Fruit fly (Drosophila melanogaster) whole organism, embryonic: ENCODE measurements around the gene DIP-alpha.

Source experiments
- Abd-B ChIP-seq: fragments of 200-800 bp; sonication (Bioruptor generic); optimal IDR thresholded peaks from 2 replicates; lab custom pipeline; 2018; ENCODE audit warnings: missing biosample characterization, mild to moderate bottlenecking, missing genetic modification characterization, moderate library complexity
- Antp ChIP-seq: fragments of 200-800 bp; sonication (Bioruptor generic); optimal IDR thresholded peaks from 3 replicates; lab custom pipeline; 2016; ENCODE audit warnings: missing biosample characterization, missing genetic modification characterization
- Asciz ChIP-seq: fragments of 200-800 bp; sonication (Bioruptor generic); optimal IDR thresholded peaks from 2 replicates; lab custom pipeline; 2017; ENCODE audit warnings: missing biosample characterization, mild to moderate bottlenecking, missing genetic modification characterization, missing genetic modification reagents
- Bdp1 ChIP-seq: fragments of 200-800 bp; sonication (Bioruptor generic); optimal IDR thresholded peaks from 3 replicates; lab custom pipeline; 2016; ENCODE audit warnings: missing biosample characterization, missing genetic modification characterization
- Blimp-1 ChIP-seq: fragments of 200-800 bp; sonication (Bioruptor generic); optimal IDR thresholded peaks from 3 replicates; lab custom pipeline; 2018; ENCODE audit warnings: missing biosample characterization, missing genetic modification characterization, mild to moderate bottlenecking, moderate library complexity, missing genetic modification reagents
- CG10462 ChIP-seq: fragments of 200-800 bp; sonication (Bioruptor generic); optimal IDR thresholded peaks from 2 replicates; lab custom pipeline; 2016; ENCODE audit warnings: missing biosample characterization, missing genetic modification characterization
- CG11456 ChIP-seq: fragments of 200-800 bp; sonication (Bioruptor generic); IDR thresholded peaks from 3 replicates; pipeline ENCODE4 v1.3.6; 2022; ENCODE audit warnings: missing biosample characterization, missing genetic modification characterization
- CG1233 ChIP-seq: fragments of 200-800 bp; sonication (Bioruptor generic); optimal IDR thresholded peaks from 4 replicates; lab custom pipeline; 2018; ENCODE audit warnings: missing biosample characterization, mild to moderate bottlenecking, missing genetic modification characterization
- CG13296 ChIP-seq: fragments of 200-800 bp; sonication (Bioruptor generic); optimal IDR thresholded peaks from 3 replicates; lab custom pipeline; 2018; ENCODE audit warnings: missing biosample characterization, mild to moderate bottlenecking, missing genetic modification characterization
- CG13624 ChIP-seq: fragments of 200-800 bp; sonication (Bioruptor generic); optimal IDR thresholded peaks from 2 replicates; lab custom pipeline; 2016; ENCODE audit warnings: missing biosample characterization, missing genetic modification characterization
- CG14441 ChIP-seq: fragments of 200-800 bp; sonication (Bioruptor generic); IDR thresholded peaks from 2 replicates; pipeline ENCODE4 v1.3.6; 2022; ENCODE audit warnings: missing biosample characterization, missing genetic modification characterization
- CG17328 ChIP-seq: fragments of 200-800 bp; sonication (Bioruptor generic); IDR thresholded peaks from 2 replicates; pipeline ENCODE4 v1.3.6; 2022; ENCODE audit warnings: missing biosample characterization, missing genetic modification characterization
- CG1792 ChIP-seq: fragments of 200-800 bp; sonication (Bioruptor generic); optimal IDR thresholded peaks from 2 replicates; lab custom pipeline; 2016; ENCODE audit warnings: missing biosample characterization, missing genetic modification characterization
- CG30403 ChIP-seq: fragments of 200-800 bp; sonication (Bioruptor generic); optimal IDR thresholded peaks from 3 replicates; lab custom pipeline; 2016; ENCODE audit warnings: missing biosample characterization, missing genetic modification characterization
- CG31441 ChIP-seq: fragments of 200-800 bp; sonication (Bioruptor generic); IDR thresholded peaks from 2 replicates; pipeline ENCODE4 v1.3.6; 2022; ENCODE audit warnings: missing biosample characterization, missing genetic modification characterization
- CG32772 ChIP-seq: fragments of 200-800 bp; sonication (Bioruptor generic); IDR thresholded peaks from 2 replicates; pipeline ENCODE4 v1.3.6; 2022; ENCODE audit warnings: missing biosample characterization, missing genetic modification characterization
- CG4617 ChIP-seq: fragments of 200-800 bp; sonication (Bioruptor generic); optimal IDR thresholded peaks from 3 replicates; lab custom pipeline; 2016; ENCODE audit warnings: missing biosample characterization, missing genetic modification characterization, borderline replicate concordance
- CG4707 ChIP-seq: fragments of 200-800 bp; sonication (Bioruptor generic); optimal IDR thresholded peaks from 2 replicates; lab custom pipeline; 2018; ENCODE audit warnings: missing biosample characterization, mild to moderate bottlenecking, missing genetic modification characterization, moderate library complexity
- CG4730 ChIP-seq: fragments of 200-800 bp; sonication (Bioruptor generic); IDR thresholded peaks from 2 replicates; pipeline ENCODE4 v1.3.6; 2022; ENCODE audit warnings: missing biosample characterization, missing genetic modification characterization
- CG6765 ChIP-seq: fragments of 200-800 bp; sonication (Bioruptor generic); optimal IDR thresholded peaks from 3 replicates; lab custom pipeline; 2017; ENCODE audit warnings: missing biosample characterization, mild to moderate bottlenecking, missing genetic modification characterization
- CG7372 ChIP-seq: fragments of 200-800 bp; sonication (Bioruptor generic); IDR thresholded peaks from 2 replicates; pipeline ENCODE4 v1.3.6; 2022; ENCODE audit warnings: missing biosample characterization, missing genetic modification characterization
- CG8359 ChIP-seq: fragments of 200-800 bp; sonication (Bioruptor generic); optimal IDR thresholded peaks from 2 replicates; lab custom pipeline; 2017; ENCODE audit warnings: missing biosample characterization, mild to moderate bottlenecking, missing genetic modification characterization, borderline replicate concordance
- CG8924 ChIP-seq: fragments of 200-800 bp; optimal IDR thresholded peaks from 3 replicates; lab custom pipeline; 2019; ENCODE audit warnings: missing biosample characterization, mild to moderate bottlenecking, missing genetic modification characterization, moderate library complexity
- CG9817 ChIP-seq: fragments of 200-800 bp; sonication (Bioruptor generic); optimal IDR thresholded peaks from 2 replicates; lab custom pipeline; 2018; ENCODE audit warnings: missing biosample characterization, mild to moderate bottlenecking, missing genetic modification characterization, moderate library complexity
- CHES-1-like ChIP-seq: fragments of 200-800 bp; sonication (Bioruptor generic); optimal IDR thresholded peaks from 2 replicates; lab custom pipeline; 2016; ENCODE audit warnings: missing biosample characterization, missing genetic modification characterization
- Chrac-16 ChIP-seq: fragments of 200-800 bp; sonication (Bioruptor generic); optimal IDR thresholded peaks from 3 replicates; lab custom pipeline; 2016; ENCODE audit warnings: missing biosample characterization, missing genetic modification characterization
- Dfd ChIP-seq, 2 experiments: fragments of >200 bp; optimal IDR thresholded peaks; 2 replicates each; lab custom pipeline; 2017; ENCODE audit warnings: missing biosample characterization in 2 of 2, missing genetic modification characterization in 2 of 2
- Dp ChIP-seq: fragments of 200-800 bp; sonication (Bioruptor generic); optimal IDR thresholded peaks from 2 replicates; lab custom pipeline; 2018; ENCODE audit warnings: missing biosample characterization, mild to moderate bottlenecking, missing genetic modification characterization, moderate library complexity
- Drgx ChIP-seq: fragments of 200-800 bp; sonication (Bioruptor generic); IDR thresholded peaks from 2 replicates; pipeline ENCODE4 v1.3.6; 2022; ENCODE audit warnings: missing biosample characterization, missing genetic modification characterization
- Ets65A ChIP-seq: fragments of 200-800 bp; sonication (Bioruptor generic); peaks from one replicate; lab custom pipeline; 2016; ENCODE audit warnings: missing biosample characterization, missing genetic modification characterization
- Hr51 ChIP-seq, 2 experiments: fragments of 200-800 bp; sonication (Bioruptor generic); optimal IDR thresholded peaks; 2 replicates in 1 of 2; 3 replicates in 1 of 2; lab custom pipeline; 2016 to 2018; ENCODE audit warnings: missing biosample characterization in 2 of 2, missing genetic modification characterization in 2 of 2, mild to moderate bottlenecking in 1 of 2, moderate library complexity in 1 of 2
- Hr78 ChIP-seq, 2 experiments: fragments of 200-800 bp in 1 of 2; fragments of >200 bp in 1 of 2; sonication (Bioruptor generic) in 1 of 2; optimal IDR thresholded peaks; 2 replicates each; lab custom pipeline; 2017 to 2019; ENCODE audit warnings: missing biosample characterization in 2 of 2, missing genetic modification characterization in 2 of 2, mild to moderate bottlenecking in 1 of 2, moderate library complexity in 1 of 2
- Mes4 ChIP-seq: fragments of 200-800 bp; sonication (Bioruptor generic); optimal IDR thresholded peaks from 2 replicates; lab custom pipeline; 2016; ENCODE audit warnings: missing biosample characterization, missing genetic modification characterization
- Mrtf ChIP-seq: fragments of 200-800 bp; sonication (Bioruptor generic); IDR thresholded peaks from 3 replicates; pipeline ENCODE4 v1.3.6; 2022; ENCODE audit warnings: missing biosample characterization, missing genetic modification characterization
- Optix ChIP-seq: fragments of 200-800 bp; sonication (Bioruptor generic); IDR thresholded peaks from 3 replicates; pipeline ENCODE4 v1.3.6; 2022; ENCODE audit warnings: missing biosample characterization, missing genetic modification characterization
- Pdp1 ChIP-seq, 2 experiments: fragments of 200-800 bp; sonication (Bioruptor generic); optimal IDR thresholded peaks; 3 replicates each; lab custom pipeline; 2016; ENCODE audit warnings: missing biosample characterization in 2 of 2, missing genetic modification characterization in 2 of 2, mild to moderate bottlenecking in 1 of 2, moderate library complexity in 1 of 2
- ara ChIP-seq: fragments of 200-800 bp; sonication (Bioruptor generic); IDR thresholded peaks from 2 replicates; pipeline ENCODE4 v1.3.6; 2022; ENCODE audit warnings: missing biosample characterization, missing genetic modification characterization
- az2 ChIP-seq: fragments of 200-800 bp; sonication (Bioruptor generic); optimal IDR thresholded peaks from 3 replicates; lab custom pipeline; 2016; ENCODE audit warnings: missing biosample characterization, missing genetic modification characterization
- bsh ChIP-seq, 2 experiments: fragments of 200-800 bp; sonication (Bioruptor generic); optimal IDR thresholded peaks; 2 replicates each; lab custom pipeline; 2017 to 2018; ENCODE audit warnings: mild to moderate bottlenecking in 2 of 2, missing biosample characterization in 2 of 2, missing genetic modification characterization in 2 of 2, moderate library complexity in 1 of 2
- chn ChIP-seq: fragments of 200-800 bp; sonication (Bioruptor generic); optimal IDR thresholded peaks from 2 replicates; lab custom pipeline; 2016; ENCODE audit warnings: missing biosample characterization, missing genetic modification characterization
- croc ChIP-seq: fragments of 200-800 bp; sonication (Bioruptor generic); conservative IDR thresholded peaks from 3 replicates; pipeline ENCODE4 v1.3.6; 2022; ENCODE audit warnings: missing biosample characterization, missing genetic modification characterization
- dati ChIP-seq: fragments of 200-800 bp; sonication (Bioruptor generic); IDR thresholded peaks from 2 replicates; pipeline ENCODE4 v1.3.6; 2022; ENCODE audit warnings: missing biosample characterization, missing genetic modification characterization
- dysf ChIP-seq: fragments of 200-800 bp; sonication (Bioruptor generic); IDR thresholded peaks from 3 replicates; pipeline ENCODE4 v1.3.6; 2022; ENCODE audit warnings: missing biosample characterization, missing genetic modification characterization
- fd64A ChIP-seq: fragments of 200-800 bp; sonication (Bioruptor generic); optimal IDR thresholded peaks from 3 replicates; lab custom pipeline; 2018; ENCODE audit warnings: missing biosample characterization, mild to moderate bottlenecking, missing genetic modification characterization
- lab ChIP-seq: fragments of 200-800 bp; sonication (Bioruptor generic); optimal IDR thresholded peaks from 3 replicates; lab custom pipeline; 2017; ENCODE audit warnings: missing biosample characterization, missing genetic modification characterization, mild to moderate bottlenecking, moderate library complexity, missing genetic modification reagents
- pb ChIP-seq: fragments of 200-800 bp; sonication (Bioruptor generic); optimal IDR thresholded peaks from 3 replicates; lab custom pipeline; 2016; ENCODE audit warnings: missing biosample characterization, missing genetic modification characterization
- schlank ChIP-seq: fragments of 200-800 bp; sonication (Bioruptor generic); optimal IDR thresholded peaks from 2 replicates; lab custom pipeline; 2018; ENCODE audit warnings: missing biosample characterization, mild to moderate bottlenecking, missing genetic modification characterization
- tio ChIP-seq: fragments of 200-800 bp; sonication (Bioruptor generic); optimal IDR thresholded peaks from 2 replicates; lab custom pipeline; 2017; ENCODE audit warnings: missing biosample characterization, missing genetic modification characterization, inconsistent platforms
- ttk ChIP-seq: fragments of 200-800 bp; sonication (Bioruptor generic); IDR thresholded peaks from 2 replicates; pipeline ENCODE4 v2.1.2; 2022; ENCODE audit warnings: missing biosample characterization, missing genetic modification characterization
- zfh2 ChIP-seq: fragments of 200-800 bp; sonication (Bioruptor generic); optimal IDR thresholded peaks from 2 replicates; lab custom pipeline; 2016; ENCODE audit warnings: missing biosample characterization, missing genetic modification characterization

The DIP-alpha gene

dm6 chrX:3538775-3539174 is 32.7 kb downstream of the DIP-alpha start (continued):
- no peak for TF ChIP-seq CG4707 (GFP tag; lab: Kevin White, UChicago)
- peak; percentile 8 for TF ChIP-seq zfh2 (GFP tag; lab: Kevin White, UChicago)
- TF ChIP-seq CG1792: peak; percentile 17
- peak; percentile 46; the same call in 1 of the 3 replicates for TF ChIP-seq dysf (GFP tag; lab: Robert Waterston, UW)
- TF ChIP-seq Mrtf (GFP tag; lab: Robert Waterston, UW): no peak
- TF ChIP-seq Chrac-16 (GFP tag; lab: Kevin White, UChicago): peak; percentile 19
- TF ChIP-seq pb: peak; percentile 51
- TF ChIP-seq CHES-1-like (GFP tag; lab: Kevin White, UChicago): peak; percentile 17
- peak; percentile 14 for TF ChIP-seq tio (GFP tag; lab: Kevin White, UChicago)
- TF ChIP-seq Drgx: no peak
- 0 out of 2 replicates have a peak, but pooled peaks have one; percentile 5 for TF ChIP-seq CG4730 (GFP tag; lab: Robert Waterston, UW)
- peak; percentile 41 for TF ChIP-seq CG17328
- peak; percentile 6 for TF ChIP-seq Abd-B (GFP tag; lab: Kevin White, UChicago)
- TF ChIP-seq Antp (GFP tag; lab: Kevin White, UChicago): peak; percentile 3
- TF ChIP-seq ttk (GFP tag; lab: Robert Waterston, UW): peak; percentile 40; the same call in 1 of the 2 replicates
- TF ChIP-seq dati (GFP tag; lab: Robert Waterston, UW): no peak
- TF ChIP-seq Dfd (GFP tag; optimal IDR thresholded peaks at IDR 0.05; lab: Kevin White, UChicago): no peak
- 0 out of 2 replicates have a peak, but pooled peaks have one; percentile 7 for TF ChIP-seq CG32772 (GFP tag; lab: Robert Waterston, UW)
- TF ChIP-seq Bdp1 (GFP tag; lab: Kevin White, UChicago): no peak
- TF ChIP-seq Hr78 (GFP tag; optimal IDR thresholded peaks at IDR 0.05; lab: Kevin White, UChicago): no peak
- TF ChIP-seq CG31441 (GFP tag; lab: Robert Waterston, UW): 0 out of 2 replicates have a peak, but pooled peaks have one; percentile 33
- TF ChIP-seq CG1233 (GFP tag; lab: Kevin White, UChicago): no peak
- peak; percentile 65 for TF ChIP-seq Ets65A (GFP tag; lab: Kevin White, UChicago)
- TF ChIP-seq croc (GFP tag; lab: Robert Waterston, UW): no peak
- TF ChIP-seq CG9817: no peak
- TF ChIP-seq CG10462 (GFP tag; lab: Kevin White, UChicago): no peak
- TF ChIP-seq Dp (GFP tag; lab: Kevin White, UChicago): no peak
- 0 out of 3 replicates have a peak, but pooled peaks have one; percentile 19 for TF ChIP-seq CG11456 (GFP tag; lab: Robert Waterston, UW)
- TF ChIP-seq CG6765 (GFP tag; lab: Kevin White, UChicago): no peak
- no peak for TF ChIP-seq CG4617 (GFP tag; lab: Kevin White, UChicago)
- no peak for TF ChIP-seq ara (GFP tag; lab: Robert Waterston, UW)
- peak; percentile 37 for TF ChIP-seq az2
- no peak for TF ChIP-seq CG8359 (GFP tag; lab: Kevin White, UChicago)
- TF ChIP-seq Blimp-1 (GFP tag; lab: Kevin White, UChicago): peak; percentile 21
- TF ChIP-seq lab (GFP tag; lab: Kevin White, UChicago): no peak
- peak; percentile 35; the same call in 1 of the 2 replicates for TF ChIP-seq CG14441 (GFP tag; lab: Robert Waterston, UW)
- TF ChIP-seq CG7372 (GFP tag; lab: Robert Waterston, UW): no peak
- peak in 1 of 2 experiments; percentile 8 for TF ChIP-seq Hr51 (GFP tag; optimal IDR thresholded peaks at IDR 0.05; lab: Kevin White, UChicago)
- TF ChIP-seq CG13624: peak; percentile 52
- TF ChIP-seq CG30403 (GFP tag; lab: Kevin White, UChicago): peak; percentile 43
- TF ChIP-seq Optix (GFP tag; lab: Robert Waterston, UW): peak; percentile 26; the same call in 1 of the 3 replicates
- no peak for TF ChIP-seq fd64A (GFP tag; lab: Kevin White, UChicago)
- TF ChIP-seq schlank (tag; lab: Kevin White, UChicago): no peak
- TF ChIP-seq Asciz (GFP tag; lab: Kevin White, UChicago): no peak
- peak; percentile 21 for TF ChIP-seq Mes4 (GFP tag; lab: Kevin White, UChicago)
- TF ChIP-seq bsh (GFP tag; optimal IDR thresholded peaks at IDR 0.05; lab: Kevin White, UChicago): peak in 1 of 2 experiments; percentile 13
- peak; percentile 18 to 43 for TF ChIP-seq Pdp1 (GFP tag; optimal IDR thresholded peaks at IDR 0.05; lab: Kevin White, UChicago)
- no peak for TF ChIP-seq CG13296 (GFP tag; lab: Kevin White, UChicago)
- TF ChIP-seq CG8924 (tag; lab: Kevin White, UChicago): peak; percentile 23
- peak; percentile 50 for TF ChIP-seq chn (GFP tag; lab: Kevin White, UChicago)
